Fruit fly (Drosophila melanogaster) whole organism, embryonic: ENCODE data around the gene CG11596.

ENCODE experiments used
- Aef1 ChIP-seq: fragments of 200-800 bp; sonication (Bioruptor generic); IDR thresholded peaks from 3 replicates; pipeline ENCODE4 v1.3.6; 2022; ENCODE audit warnings: missing biosample characterization, missing genetic modification characterization
- Awh ChIP-seq: fragments of 200-800 bp; sonication (Bioruptor generic); IDR thresholded peaks from 2 replicates; pipeline ENCODE4, ENCODE4 v1.3.6; 2022; ENCODE audit warnings: missing biosample characterization, missing genetic modification characterization
- B-H2 ChIP-seq: fragments of 200-800 bp; sonication (Bioruptor generic); optimal IDR thresholded peaks from 2 replicates; lab custom pipeline; 2018; ENCODE audit warnings: missing biosample characterization, mild to moderate bottlenecking, missing genetic modification characterization
- Blimp-1 ChIP-seq: fragments of 200-800 bp; sonication (Bioruptor generic); optimal IDR thresholded peaks from 3 replicates; lab custom pipeline; 2018; ENCODE audit warnings: missing biosample characterization, missing genetic modification characterization, mild to moderate bottlenecking, moderate library complexity, missing genetic modification reagents
- CG1024 ChIP-seq: fragments of 200-800 bp; sonication (Bioruptor generic); IDR thresholded peaks from 2 replicates; pipeline ENCODE4 v1.3.6; 2022; ENCODE audit warnings: missing biosample characterization, missing genetic modification characterization
- CG10431 ChIP-seq: fragments of 200-800 bp; sonication (Bioruptor generic); optimal IDR thresholded peaks from 3 replicates; lab custom pipeline; 2018; ENCODE audit warnings: missing biosample characterization, mild to moderate bottlenecking, missing genetic modification characterization
- CG11504 ChIP-seq: fragments of 200-800 bp; sonication (Bioruptor generic); optimal IDR thresholded peaks from 3 replicates; lab custom pipeline; 2019; ENCODE audit warnings: missing biosample characterization, mild to moderate bottlenecking, missing genetic modification characterization, moderate library complexity
- CG11696 ChIP-seq: fragments of 200-800 bp; sonication (Bioruptor generic); IDR thresholded peaks from 2 replicates; pipeline ENCODE4 v1.3.6; 2022; ENCODE audit warnings: missing biosample characterization, missing genetic modification characterization
- CG13775 ChIP-seq: fragments of 200-800 bp; sonication (Bioruptor generic); optimal IDR thresholded peaks from 3 replicates; lab custom pipeline; 2017; ENCODE audit warnings: missing biosample characterization, mild to moderate bottlenecking, missing genetic modification characterization
- CG14050 ChIP-seq: fragments of 200-800 bp; sonication (Bioruptor generic); IDR thresholded peaks from 3 replicates; pipeline ENCODE4 v1.3.6; 2022; ENCODE audit warnings: missing biosample characterization, missing genetic modification characterization
- CG18011 ChIP-seq: fragments of 200-800 bp; sonication (Bioruptor generic); optimal IDR thresholded peaks from 2 replicates; lab custom pipeline; 2017; ENCODE audit warnings: missing biosample characterization, missing genetic modification characterization, mild to moderate bottlenecking, moderate library complexity, missing genotype
- CG2712 ChIP-seq: fragments of 200-800 bp; optimal IDR thresholded peaks from 3 replicates; lab custom pipeline; 2019; ENCODE audit warnings: missing biosample characterization, mild to moderate bottlenecking, missing genetic modification characterization, moderate library complexity
- CG33213 ChIP-seq: fragments of 200-800 bp; sonication (Bioruptor generic); optimal IDR thresholded peaks from 3 replicates; lab custom pipeline; 2016; ENCODE audit warnings: missing biosample characterization, missing genetic modification characterization
- CG3407 ChIP-seq: fragments of 200-800 bp; sonication (Bioruptor generic); optimal IDR thresholded peaks from 2 replicates; lab custom pipeline; 2018; ENCODE audit warnings: missing biosample characterization, mild to moderate bottlenecking, missing genetic modification characterization
- CG34422 ChIP-seq: fragments of 200-800 bp; sonication (Bioruptor generic); IDR thresholded peaks from 3 replicates; pipeline ENCODE4 v1.3.6; 2022; ENCODE audit warnings: missing biosample characterization, missing genetic modification characterization
- CG3847 ChIP-seq: fragments of 200-800 bp; sonication (Bioruptor generic); IDR thresholded peaks from 2 replicates; pipeline ENCODE4 v1.3.6; 2022; ENCODE audit warnings: missing biosample characterization, missing genetic modification characterization
- CG3995 ChIP-seq: fragments of 200-800 bp; sonication (Bioruptor generic); optimal IDR thresholded peaks from 3 replicates; lab custom pipeline; 2016; ENCODE audit warnings: missing biosample characterization, missing genetic modification characterization
- CG43689 ChIP-seq: fragments of 200-800 bp; sonication (Bioruptor generic); IDR thresholded peaks from 2 replicates; pipeline ENCODE4 v1.3.6; 2022; ENCODE audit warnings: missing biosample characterization, missing genetic modification characterization
- CG4424 ChIP-seq: fragments of 200-800 bp; sonication (Bioruptor generic); optimal IDR thresholded peaks from 3 replicates; lab custom pipeline; 2016; ENCODE audit warnings: missing biosample characterization, missing genetic modification characterization
- CG4707 ChIP-seq: fragments of 200-800 bp; sonication (Bioruptor generic); optimal IDR thresholded peaks from 2 replicates; lab custom pipeline; 2018; ENCODE audit warnings: missing biosample characterization, mild to moderate bottlenecking, missing genetic modification characterization, moderate library complexity
- CG4854 ChIP-seq: fragments of 200-800 bp; sonication (Bioruptor generic); optimal IDR thresholded peaks from 2 replicates; lab custom pipeline; 2016; ENCODE audit warnings: missing biosample characterization, missing genetic modification characterization, inconsistent platforms
- CG6689 ChIP-seq: fragments of 200-800 bp; sonication (Bioruptor generic); IDR thresholded peaks from 2 replicates; pipeline ENCODE4 v1.3.6; 2022; ENCODE audit warnings: missing biosample characterization, missing genetic modification characterization
- CG9876 ChIP-seq: fragments of 200-800 bp; sonication (Bioruptor generic); optimal IDR thresholded peaks from 2 replicates; lab custom pipeline; 2016; ENCODE audit warnings: missing biosample characterization, missing genetic modification characterization
- CoRest ChIP-seq: fragments of 200-800 bp; sonication (Bioruptor generic); optimal IDR thresholded peaks from 3 replicates; lab custom pipeline; 2018; ENCODE audit warnings: missing biosample characterization, mild to moderate bottlenecking, missing genetic modification characterization, moderate library complexity
- Doc3 ChIP-seq: fragments of 200-800 bp; sonication (Bioruptor generic); IDR thresholded peaks from 3 replicates; pipeline ENCODE4 v1.3.6; 2022; ENCODE audit warnings: missing biosample characterization, missing genetic modification characterization; ENCODE audit not compliant: partially characterized antibody
- E2f2 ChIP-seq: fragments of 200-800 bp; sonication (Bioruptor generic); IDR thresholded peaks from 2 replicates; pipeline ENCODE4 v1.3.6; 2022; ENCODE audit warnings: missing biosample characterization, missing genetic modification characterization
- Eip74EF ChIP-seq, 2 experiments: fragments of 200-800 bp in 1 of 2; fragments of >200 bp in 1 of 2; sonication (Bioruptor generic) in 1 of 2; optimal IDR thresholded peaks; 2 replicates each; lab custom pipeline; 2017 to 2019; ENCODE audit warnings: missing biosample characterization in 2 of 2, missing genetic modification characterization in 2 of 2, mild to moderate bottlenecking in 1 of 2, moderate library complexity in 1 of 2
- Ets65A ChIP-seq: fragments of 200-800 bp; sonication (Bioruptor generic); peaks from one replicate; lab custom pipeline; 2016; ENCODE audit warnings: missing biosample characterization, missing genetic modification characterization
- HLH3B ChIP-seq: fragments of 200-800 bp; sonication (Bioruptor generic); IDR thresholded peaks from 2 replicates; pipeline ENCODE4 v1.3.6; 2022; ENCODE audit warnings: missing biosample characterization, missing genetic modification characterization
- Kr ChIP-seq: fragments of 200-800 bp; sonication (Bioruptor generic); optimal IDR thresholded peaks from 2 replicates; lab custom pipeline; 2017; ENCODE audit warnings: missing biosample characterization, mild to moderate bottlenecking, missing genetic modification characterization
- Optix ChIP-seq: fragments of 200-800 bp; sonication (Bioruptor generic); IDR thresholded peaks from 3 replicates; pipeline ENCODE4 v1.3.6; 2022; ENCODE audit warnings: missing biosample characterization, missing genetic modification characterization
- Vsx1 ChIP-seq: fragments of 200-800 bp; sonication (Bioruptor generic); optimal IDR thresholded peaks from 2 replicates; lab custom pipeline; 2017; ENCODE audit warnings: missing biosample characterization, mild to moderate bottlenecking, missing genetic modification characterization, missing genetic modification reagents
- YL-1 ChIP-seq: fragments of 200-800 bp; sonication (Bioruptor generic); optimal IDR thresholded peaks from 3 replicates; lab custom pipeline; 2017; ENCODE audit warnings: missing biosample characterization, mild to moderate bottlenecking, missing genetic modification characterization
- cas ChIP-seq: fragments of 200-800 bp; sonication (Bioruptor generic); IDR thresholded peaks from 2 replicates; pipeline ENCODE4 v1.3.6; 2022; ENCODE audit warnings: missing biosample characterization, missing genetic modification characterization
- en ChIP-seq: fragments of 200-800 bp; sonication (Bioruptor generic); optimal IDR thresholded peaks from 2 replicates; lab custom pipeline; 2016; ENCODE audit warnings: missing biosample characterization, missing genetic modification characterization
- eyg ChIP-seq: fragments of 200-800 bp; sonication (Bioruptor generic); optimal IDR thresholded peaks from 3 replicates; lab custom pipeline; 2016; ENCODE audit warnings: missing biosample characterization, missing genetic modification characterization
- grau ChIP-seq: fragments of 200-800 bp; optimal IDR thresholded peaks from 3 replicates; lab custom pipeline; 2019; ENCODE audit warnings: missing biosample characterization, mild to moderate bottlenecking, missing genetic modification characterization, moderate library complexity
- insv ChIP-seq, 2 experiments: fragments of 200-800 bp; sonication (Bioruptor generic); optimal IDR thresholded peaks; 3 replicates each; lab custom pipeline; 2016 to 2018; ENCODE audit warnings: missing biosample characterization in 2 of 2, missing genetic modification characterization in 2 of 2
- inv ChIP-seq: fragments of 200-800 bp; sonication (Bioruptor generic); IDR thresholded peaks from 2 replicates; pipeline ENCODE4 v1.3.6; 2022; ENCODE audit warnings: missing biosample characterization, missing genetic modification characterization; ENCODE audit not compliant: partially characterized antibody
- mld ChIP-seq: fragments of 200-800 bp; sonication (Bioruptor generic); IDR thresholded peaks from 3 replicates; pipeline ENCODE4 v1.3.6; 2022; ENCODE audit warnings: missing biosample characterization, missing genetic modification characterization; ENCODE audit not compliant: partially characterized antibody
- prd ChIP-seq, 3 experiments: fragments of >200 bp in 2 of 3; fragments of 200-800 bp in 1 of 3; sonication (Bioruptor generic) in 1 of 3; optimal IDR thresholded peaks in 2 of 3; IDR thresholded peaks in 1 of 3; 2 replicates in 2 of 3; 3 replicates in 1 of 3; pipeline versions ENCODE4 v1.3.6 to Lab custom; 2017 to 2022; ENCODE audit warnings: missing biosample characterization in 1 of 3, missing genetic modification characterization in 1 of 3
- ro ChIP-seq: fragments of 200-800 bp; sonication (Bioruptor generic); IDR thresholded peaks from 2 replicates; pipeline ENCODE4 v1.3.6; 2022; ENCODE audit warnings: missing biosample characterization, missing genetic modification characterization
- sens ChIP-seq: fragments of 200-800 bp; sonication (Bioruptor generic); peaks from one replicate; lab custom pipeline; 2016; ENCODE audit warnings: missing biosample characterization, missing genetic modification characterization
- sr ChIP-seq: fragments of 200-800 bp; sonication (Bioruptor generic); IDR thresholded peaks from 3 replicates; pipeline ENCODE4 v1.3.6; 2022; ENCODE audit warnings: missing biosample characterization, missing genetic modification characterization
- tll ChIP-seq, 2 experiments: fragments of 200-800 bp in 1 of 2; fragments of >200 bp in 1 of 2; sonication (Bioruptor generic) in 1 of 2; optimal IDR thresholded peaks; 2 replicates each; lab custom pipeline; 2017 to 2019; ENCODE audit warnings: missing biosample characterization in 2 of 2, missing genetic modification characterization in 2 of 2, mild to moderate bottlenecking in 1 of 2, moderate library complexity in 1 of 2
- trem ChIP-seq: fragments of 200-800 bp; optimal IDR thresholded peaks from 3 replicates; lab custom pipeline; 2019; ENCODE audit warnings: missing biosample characterization, mild to moderate bottlenecking, missing genetic modification characterization, moderate library complexity
- vvl ChIP-seq: fragments of 200-800 bp; sonication (Bioruptor generic); IDR thresholded peaks from 2 replicates; pipeline ENCODE4 v1.3.6; 2022; ENCODE audit warnings: missing biosample characterization, missing genetic modification characterization
- wek ChIP-seq: fragments of 200-800 bp; sonication (Bioruptor generic); optimal IDR thresholded peaks from 3 replicates; lab custom pipeline; 2018; ENCODE audit warnings: missing biosample characterization, mild to moderate bottlenecking, missing genetic modification characterization, moderate library complexity
- zf30C ChIP-seq: fragments of 200-800 bp; sonication (Bioruptor generic); optimal IDR thresholded peaks from 3 replicates; lab custom pipeline; 2018; ENCODE audit warnings: missing biosample characterization, mild to moderate bottlenecking, missing genetic modification characterization

CG11596 gene

DNA sequence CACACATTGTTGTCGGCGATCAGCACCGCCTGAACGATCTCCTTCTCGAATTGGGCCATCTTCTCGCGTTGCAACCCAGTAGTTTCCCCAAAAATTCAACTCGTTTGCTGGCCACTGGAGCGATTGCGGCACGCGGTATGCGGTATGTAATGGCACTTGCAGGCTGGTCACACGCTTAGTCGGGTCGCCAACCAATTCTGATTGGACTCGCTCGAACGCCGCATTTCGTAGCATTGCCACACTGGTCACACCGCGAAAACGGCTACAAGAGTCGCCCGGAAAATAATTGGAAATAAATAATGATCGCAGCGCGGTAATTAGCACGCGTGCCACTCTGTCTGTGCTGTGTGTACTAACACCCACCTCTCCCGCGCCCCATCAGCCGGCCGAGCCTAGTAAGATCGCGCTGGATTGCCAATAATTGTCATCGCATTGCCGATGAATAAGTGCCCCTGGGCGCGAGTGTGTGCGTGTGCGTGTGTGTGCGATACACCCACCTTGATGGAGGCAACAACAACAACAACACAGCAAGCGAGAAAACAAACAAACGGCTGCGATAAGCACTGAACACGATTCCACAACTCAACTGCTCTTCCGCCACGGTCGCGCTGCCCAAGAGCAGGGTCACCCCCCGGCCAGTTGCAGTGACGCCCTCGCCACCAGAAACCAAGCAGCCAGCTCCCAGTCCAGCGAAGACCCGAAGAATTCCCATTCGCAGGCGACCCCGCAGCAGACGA, 4.5 kb upstream of the CG11596 start, which contains the start of the genes eIF2Bepsilon and Ocrl (continued):
- no peak for TF ChIP-seq CG3995 (GFP tag; lab: Kevin White, UChicago)
- TF ChIP-seq prd (optimal IDR thresholded peaks at IDR 0.05; lab: Kevin White, UChicago), result no peak
- no peak for TF ChIP-seq prd (GFP tag; IDR thresholded peaks at IDR 0.05; lab: Robert Waterston, UW)
- TF ChIP-seq grau (tag; lab: Kevin White, UChicago), result no peak
- no peak for TF ChIP-seq ro (GFP tag; lab: Robert Waterston, UW)
- no peak for TF ChIP-seq CG13775 (GFP tag; lab: Kevin White, UChicago)
- TF ChIP-seq inv, result no peak
- no peak for TF ChIP-seq CoRest (tag; lab: Kevin White, UChicago)
- TF ChIP-seq CG11504, result no peak
- TF ChIP-seq CG2712 (tag; lab: Kevin White, UChicago), result peak; percentile 29
- peak; percentile 48; the same call in 1 of the 3 replicates for TF ChIP-seq CG34422 (GFP tag; lab: Robert Waterston, UW)
- no peak for TF ChIP-seq B-H2 (GFP tag; lab: Kevin White, UChicago)
- no peak for TF ChIP-seq CG4424
- TF ChIP-seq Ets65A, result peak; percentile 94
- no peak for TF ChIP-seq Aef1 (GFP tag; lab: Robert Waterston, UW)
- TF ChIP-seq insv (GFP tag; optimal IDR thresholded peaks at IDR 0.05; lab: Kevin White, UChicago), result peak; percentile 93 to 99
- no peak for TF ChIP-seq zf30C (GFP tag; lab: Kevin White, UChicago)
- no peak for TF ChIP-seq CG43689 (GFP tag; lab: Robert Waterston, UW)
- TF ChIP-seq sr, result peak; percentile 72; the same call in 2 of the 3 replicates
- TF ChIP-seq CG3407, result no peak
- no peak for TF ChIP-seq cas (GFP tag; lab: Robert Waterston, UW)
- no peak for TF ChIP-seq Eip74EF (GFP tag; optimal IDR thresholded peaks at IDR 0.05; lab: Kevin White, UChicago)
- no peak for TF ChIP-seq CG14050 (GFP tag; lab: Robert Waterston, UW)
- peak; percentile 54 for TF ChIP-seq trem (tag; lab: Kevin White, UChicago)
- TF ChIP-seq Blimp-1 (GFP tag; lab: Kevin White, UChicago), result no peak
- no peak for TF ChIP-seq Doc3 (GFP tag; lab: Robert Waterston, UW)
- no peak for TF ChIP-seq CG18011 (GFP tag; lab: Kevin White, UChicago)
- no peak for TF ChIP-seq CG6689 (GFP tag; lab: Robert Waterston, UW)
- TF ChIP-seq YL-1 (GFP tag; lab: Kevin White, UChicago), result peak; percentile 73
- no peak for TF ChIP-seq mld (GFP tag; lab: Robert Waterston, UW)
- no peak for TF ChIP-seq Kr (GFP tag; lab: Kevin White, UChicago)
- TF ChIP-seq E2f2 (GFP tag; lab: Robert Waterston, UW), result peak; percentile 46; the same call in 1 of the 2 replicates
- no peak for TF ChIP-seq Vsx1
- peak; percentile 31 for TF ChIP-seq CG9876
- TF ChIP-seq CG33213 (GFP tag; lab: Kevin White, UChicago), result peak; percentile 53
- TF ChIP-seq vvl (GFP tag; lab: Robert Waterston, UW), result peak; percentile 39; the same call in 1 of the 2 replicates
- TF ChIP-seq CG1024 (GFP tag; lab: Robert Waterston, UW), result no peak
- peak; percentile 67 for TF ChIP-seq CG3847 (GFP tag; lab: Robert Waterston, UW)
- TF ChIP-seq HLH3B (GFP tag; lab: Robert Waterston, UW), result no peak
- TF ChIP-seq wek (GFP tag; lab: Kevin White, UChicago), result no peak
- no peak for TF ChIP-seq CG4854 (GFP tag; lab: Kevin White, UChicago)
- TF ChIP-seq sens, result peak; percentile 20
- no peak for TF ChIP-seq Optix
- no peak for TF ChIP-seq CG11696
- TF ChIP-seq CG10431 (GFP tag; lab: Kevin White, UChicago), result no peak
- no peak for TF ChIP-seq tll (GFP tag; optimal IDR thresholded peaks at IDR 0.05; lab: Kevin White, UChicago)
- no peak for TF ChIP-seq eyg (GFP tag; lab: Kevin White, UChicago)
- no peak for TF ChIP-seq en (GFP tag; lab: Kevin White, UChicago)
- no peak for TF ChIP-seq CG4707
- no peak for TF ChIP-seq Awh (GFP tag; lab: Robert Waterston, UW)
